Worm (Caenorhabditis elegans) whole organism, L1 larva: ENCODE measurements around the gene lmtr-3.
A peak's percentile ranks its signal among the peaks of the same experiment; 100 is the strongest.

Source experiments
- F16B12.6 ChIP-seq: fragments of 150-350 bp; optimal IDR thresholded peaks from 2 replicates; lab custom pipeline; 2014; ENCODE audit warnings: missing biosample characterization, missing genetic modification characterization
- Y116A8C.19 ChIP-seq: sonication (generic microtip); optimal IDR thresholded peaks from 2 replicates; lab custom pipeline; 2016; ENCODE audit warnings: missing compliant biosample characterization, missing genetic modification characterization, borderline replicate concordance
- aha-1 ChIP-seq: fragments of 150-350 bp; optimal IDR thresholded peaks from 2 replicates; lab custom pipeline; 2014; ENCODE audit warnings: missing biosample characterization, missing genetic modification characterization
- alr-1 ChIP-seq: fragments of 200-800 bp; sonication (Bioruptor generic); optimal IDR thresholded peaks from 2 replicates; lab custom pipeline; 2018; ENCODE audit warnings: borderline replicate concordance, mild to moderate bottlenecking, missing genetic modification characterization, missing compliant biosample characterization
- blmp-1 ChIP-seq: fragments of 150-350 bp; optimal IDR thresholded peaks from 2 replicates; lab custom pipeline; 2014; ENCODE audit warnings: missing biosample characterization, missing genetic modification characterization
- ceh-63 ChIP-seq: fragments of 200-800 bp; sonication (Bioruptor generic); optimal IDR thresholded peaks from 2 replicates; lab custom pipeline; 2018; ENCODE audit warnings: mild to moderate bottlenecking, missing genetic modification characterization, missing compliant biosample characterization
- ceh-90 ChIP-seq: sonication (generic microtip); optimal IDR thresholded peaks from 2 replicates; lab custom pipeline; 2016; ENCODE audit warnings: missing genetic modification characterization, missing compliant biosample characterization
- ces-1 ChIP-seq: fragments of 150-350 bp; optimal IDR thresholded peaks from 2 replicates; lab custom pipeline; 2014; ENCODE audit warnings: missing biosample characterization, missing genetic modification reagents, missing genetic modification characterization
- dpl-1 ChIP-seq, 3 experiments: fragments of 150-350 bp in 2 of 3; sonication (generic microtip) in 1 of 3; optimal IDR thresholded peaks; 2 replicates each; lab custom pipeline; 2014 to 2017; ENCODE audit warnings: missing biosample characterization in 3 of 3, missing genetic modification characterization in 3 of 3, missing genetic modification reagents in 3 of 3
- efl-1 ChIP-seq, 4 experiments: fragments of 150-350 bp; optimal IDR thresholded peaks in 3 of 4; peaks in 1 of 4; 1 replicate in 1 of 4; 2 replicates in 3 of 4; lab custom pipeline; 2014; ENCODE audit warnings: missing biosample characterization in 2 of 4, missing genetic modification characterization in 2 of 4, missing genetic modification reagents in 2 of 4
- efl-3 ChIP-seq: fragments of 200-800 bp; sonication (Bioruptor generic); optimal IDR thresholded peaks from 2 replicates; lab custom pipeline; 2018; ENCODE audit warnings: mild to moderate bottlenecking, missing genetic modification characterization, missing compliant biosample characterization
- egl-13 ChIP-seq: sonication (generic microtip); optimal IDR thresholded peaks from 2 replicates; lab custom pipeline; 2016; ENCODE audit warnings: missing genotype, missing genetic modification reagents, missing genetic modification characterization, missing compliant biosample characterization
- ets-5 ChIP-seq: fragments of 200-800 bp; sonication (Bioruptor generic); IDR thresholded peaks from 2 replicates; pipeline ENCODE4 v1.3.6; 2022; ENCODE audit warnings: missing genetic modification characterization, missing compliant biosample characterization
- fkh-10 ChIP-seq: sonication (generic microtip); optimal IDR thresholded peaks from 2 replicates; lab custom pipeline; 2017; ENCODE audit warnings: missing biosample characterization, missing genetic modification reagents, missing genetic modification characterization
- grh-1 ChIP-seq: fragments of 200-800 bp; sonication (Bioruptor generic); IDR thresholded peaks from 2 replicates; pipeline ENCODE4 v1.3.6; 2022; ENCODE audit warnings: missing genetic modification reagents, missing genetic modification characterization, missing compliant biosample characterization
- hlh-17 ChIP-seq: fragments of 200-800 bp; sonication (Bioruptor generic); optimal IDR thresholded peaks from 2 replicates; lab custom pipeline; 2018; ENCODE audit warnings: missing genetic modification characterization, mild to moderate bottlenecking, missing compliant biosample characterization, moderate library complexity, borderline replicate concordance
- hpl-2 ChIP-seq: fragments of 150-350 bp; optimal IDR thresholded peaks from 2 replicates; lab custom pipeline; 2014; ENCODE audit warnings: missing biosample characterization, missing genetic modification reagents, missing genetic modification characterization
- irx-1 ChIP-seq: sonication (generic microtip); optimal IDR thresholded peaks from 2 replicates; lab custom pipeline; 2016; ENCODE audit warnings: missing genetic modification characterization, missing compliant biosample characterization
- isw-1 ChIP-seq: fragments of 200-800 bp; sonication (Bioruptor generic); IDR thresholded peaks from 2 replicates; pipeline ENCODE4 v1.3.6; 2022; ENCODE audit warnings: missing genetic modification characterization, missing compliant biosample characterization
- jun-1 ChIP-seq: fragments of 150-350 bp; optimal IDR thresholded peaks from 2 replicates; lab custom pipeline; 2014; ENCODE audit warnings: missing biosample characterization, missing genetic modification reagents, missing genetic modification characterization
- lin-13 ChIP-seq: fragments of 150-350 bp; optimal IDR thresholded peaks from 2 replicates; lab custom pipeline; 2014; ENCODE audit warnings: missing biosample characterization, missing genetic modification reagents, missing genetic modification characterization
- lin-14 ChIP-seq: fragments of 200-800 bp; sonication (Bioruptor generic); optimal IDR thresholded peaks from 2 replicates; lab custom pipeline; 2018; ENCODE audit warnings: mild to moderate bottlenecking, missing genetic modification characterization, moderate library complexity, missing compliant biosample characterization
- lin-15B ChIP-seq: fragments of 150-350 bp; sonication (generic microtip); optimal IDR thresholded peaks from 3 replicates; lab custom pipeline; 2014; ENCODE audit warnings: missing biosample characterization, missing genetic modification characterization
- lin-35 ChIP-seq, 2 experiments: fragments of 150-350 bp; optimal IDR thresholded peaks; 2 replicates each; lab custom pipeline; 2014; ENCODE audit warnings: missing biosample characterization in 2 of 2, missing genetic modification characterization in 2 of 2, missing genetic modification reagents in 2 of 2
- lin-39 ChIP-seq: fragments of 150-350 bp; optimal IDR thresholded peaks from 2 replicates; lab custom pipeline; 2014; ENCODE audit warnings: missing biosample characterization, missing genetic modification reagents, missing genetic modification characterization
- mab-9 ChIP-seq: fragments of 200-800 bp; sonication (Bioruptor generic); IDR thresholded peaks from 2 replicates; pipeline ENCODE4 v1.3.6; 2022; ENCODE audit warnings: missing genetic modification reagents, missing genetic modification characterization, missing compliant biosample characterization
- mdl-1 ChIP-seq, 2 experiments: fragments of 150-350 bp; optimal IDR thresholded peaks; 2 replicates each; lab custom pipeline; 2014 to 2017; ENCODE audit warnings: missing biosample characterization in 2 of 2, missing genetic modification characterization in 2 of 2, inconsistent platforms in 1 of 2
- mef-2 ChIP-seq: fragments of 150-350 bp; optimal IDR thresholded peaks from 2 replicates; lab custom pipeline; 2014; ENCODE audit warnings: missing biosample characterization, missing genetic modification characterization
- mep-1 ChIP-seq: fragments of 150-350 bp; optimal IDR thresholded peaks from 2 replicates; lab custom pipeline; 2014; ENCODE audit warnings: missing biosample characterization, missing genetic modification characterization
- nhr-11 ChIP-seq: fragments of 150-350 bp; optimal IDR thresholded peaks from 2 replicates; lab custom pipeline; 2014; ENCODE audit warnings: missing biosample characterization, missing genetic modification characterization
- nhr-12 ChIP-seq: sonication (generic microtip); optimal IDR thresholded peaks from 2 replicates; lab custom pipeline; 2017; ENCODE audit warnings: missing biosample characterization, missing genetic modification characterization
- nhr-19 ChIP-seq: fragments of 200-800 bp; sonication (Bioruptor generic); conservative IDR thresholded peaks from 2 replicates; pipeline ENCODE4 v1.3.6; 2022; ENCODE audit warnings: missing genetic modification characterization, missing compliant biosample characterization
- nhr-20 ChIP-seq: sonication (generic microtip); optimal IDR thresholded peaks from 2 replicates; lab custom pipeline; 2016; ENCODE audit warnings: mild to moderate bottlenecking, missing genetic modification characterization, missing compliant biosample characterization
- nhr-47 ChIP-seq: sonication (generic microtip); optimal IDR thresholded peaks from 2 replicates; lab custom pipeline; 2016; ENCODE audit warnings: mild to moderate bottlenecking, missing genetic modification characterization, moderate library complexity, missing compliant biosample characterization
- nhr-76 ChIP-seq: sonication (generic microtip); optimal IDR thresholded peaks from 2 replicates; lab custom pipeline; 2017; ENCODE audit warnings: missing biosample characterization, missing genetic modification characterization
- nhr-77 ChIP-seq: fragments of 150-350 bp; optimal IDR thresholded peaks from 2 replicates; lab custom pipeline; 2014; ENCODE audit warnings: missing biosample characterization, missing genetic modification characterization
- nhr-84 ChIP-seq: sonication (generic microtip); optimal IDR thresholded peaks from 2 replicates; lab custom pipeline; 2017; ENCODE audit warnings: missing biosample characterization, missing genetic modification characterization
- nhr-90 ChIP-seq: sonication (generic microtip); optimal IDR thresholded peaks from 2 replicates; lab custom pipeline; 2016; ENCODE audit warnings: mild to moderate bottlenecking, missing genetic modification characterization, missing compliant biosample characterization; ENCODE audit not compliant: poor library complexity
- pqm-1 ChIP-seq: sonication (generic microtip); optimal IDR thresholded peaks from 3 replicates; lab custom pipeline; 2017; ENCODE audit warnings: missing biosample characterization, missing genetic modification characterization
- rnt-1 ChIP-seq: sonication (generic microtip); optimal IDR thresholded peaks from 2 replicates; lab custom pipeline; 2016; ENCODE audit warnings: mild to moderate bottlenecking, missing genetic modification characterization, moderate library complexity, missing compliant biosample characterization
- snpc-4 ChIP-seq: fragments of 150-350 bp; optimal IDR thresholded peaks from 2 replicates; lab custom pipeline; 2014; ENCODE audit warnings: missing biosample characterization, missing genetic modification characterization
- snu-23 ChIP-seq: sonication (generic microtip); optimal IDR thresholded peaks from 2 replicates; lab custom pipeline; 2016; ENCODE audit warnings: missing genetic modification characterization, missing compliant biosample characterization
- sup-37 ChIP-seq: fragments of 200-800 bp; sonication (Bioruptor generic); optimal IDR thresholded peaks from 2 replicates; lab custom pipeline; 2018; ENCODE audit warnings: mild to moderate bottlenecking, missing genetic modification characterization, missing compliant biosample characterization
- tlp-1 ChIP-seq: fragments of 150-350 bp; optimal IDR thresholded peaks from 2 replicates; lab custom pipeline; 2014; ENCODE audit warnings: missing biosample characterization, missing genetic modification characterization
- unc-30 ChIP-seq: sonication (generic microtip); optimal IDR thresholded peaks from 2 replicates; lab custom pipeline; 2017; ENCODE audit warnings: missing biosample characterization, missing genetic modification characterization
- unc-62 ChIP-seq: fragments of 150-350 bp; optimal IDR thresholded peaks from 2 replicates; lab custom pipeline; 2014; ENCODE audit warnings: missing biosample characterization, missing genetic modification reagents, missing genetic modification characterization
- unc-86 ChIP-seq: sonication (generic microtip); optimal IDR thresholded peaks from 2 replicates; lab custom pipeline; 2016; ENCODE audit warnings: missing genetic modification characterization, missing compliant biosample characterization
- zag-1 ChIP-seq: fragments of 150-350 bp; optimal IDR thresholded peaks from 2 replicates; lab custom pipeline; 2014; ENCODE audit warnings: missing biosample characterization, missing genetic modification characterization
- ztf-4 ChIP-seq: fragments of 150-350 bp; optimal IDR thresholded peaks from 2 replicates; lab custom pipeline; 2014; ENCODE audit warnings: missing biosample characterization, missing genetic modification characterization

lmtr-3 gene

DNA sequence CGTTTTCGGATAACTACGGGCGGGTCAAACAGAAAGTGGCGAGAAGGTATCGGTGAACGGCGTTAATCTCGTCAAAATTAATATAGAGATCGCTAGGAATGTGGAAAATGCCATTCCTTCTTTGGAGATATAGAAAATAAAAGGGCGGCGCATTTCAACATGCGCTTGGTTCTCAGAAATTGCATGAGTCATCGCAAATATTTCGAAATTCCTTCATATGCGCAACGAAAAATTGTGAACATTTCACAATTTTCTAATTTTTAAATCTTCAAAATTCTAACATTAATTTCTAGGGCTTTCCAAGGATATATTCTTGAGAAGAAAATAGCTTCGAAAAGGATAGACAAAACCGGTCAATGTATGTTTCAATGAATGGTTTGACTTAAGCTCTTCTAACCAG lies 45.1 kb upstream of the lmtr-3 start:
- TF ChIP-seq jun-1, result peak; percentile 66
- no peak for TF ChIP-seq ceh-90 (tag; lab: Kevin White, UChicago)

DNA sequence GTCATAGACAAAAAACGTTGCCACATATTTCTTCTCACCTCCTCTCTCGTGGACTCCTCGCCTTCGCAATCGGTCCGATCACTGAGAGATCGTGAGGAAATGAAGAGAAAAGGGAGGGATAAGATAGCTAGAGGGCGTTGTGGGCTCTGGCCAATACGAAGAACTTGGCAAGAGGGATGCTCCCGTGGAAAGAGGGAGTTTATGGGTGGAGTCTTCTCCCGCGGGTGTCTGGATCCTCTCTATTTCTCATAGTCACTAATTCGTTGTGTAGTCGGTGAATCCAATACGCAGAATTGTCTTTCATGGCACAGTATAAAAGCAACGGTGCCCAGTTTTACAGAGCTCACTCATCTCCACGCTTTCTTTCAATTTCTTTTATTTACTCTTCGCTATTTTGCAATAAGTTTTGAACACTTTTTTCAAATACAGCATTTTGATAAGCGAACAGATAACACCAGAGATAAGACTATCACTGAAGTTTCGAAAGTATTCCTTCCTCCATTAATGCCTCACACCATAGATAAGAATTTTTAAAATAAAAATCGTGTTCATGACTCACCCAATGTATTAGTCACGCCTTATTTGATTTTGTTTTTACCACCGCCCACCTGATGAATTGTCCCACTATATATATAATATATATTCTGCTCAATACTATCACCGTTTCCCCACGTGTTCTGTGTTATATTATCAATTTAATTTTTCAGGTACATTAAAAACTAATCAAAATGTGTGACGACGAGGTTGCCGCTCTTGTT lies 43.5 kb upstream of the lmtr-3 start, which contains the start of gene act-1:
Gene act-1 (plus strand): TSS at position 708 of the 758 bp plus-strand sequence.
- no peak for TF ChIP-seq ceh-90 (tag; lab: Kevin White, UChicago)
- no peak for TF ChIP-seq isw-1
- TF ChIP-seq nhr-76 (tag; lab: Kevin White, UChicago), result no peak
- no peak for TF ChIP-seq sup-37 (GFP tag; lab: Kevin White, UChicago)
- peak; percentile 21 for TF ChIP-seq nhr-47 (tag; lab: Kevin White, UChicago)
- peak; percentile 65 for TF ChIP-seq pqm-1 (tag; lab: Kevin White, UChicago)
- TF ChIP-seq mep-1 (tag; lab: Kevin White, UChicago), result no peak
- TF ChIP-seq hlh-17, result no peak
- TF ChIP-seq dpl-1 (GFP tag; optimal IDR thresholded peaks at IDR 0.05; lab: Kevin White, UChicago), result no peak
- TF ChIP-seq ceh-63 (GFP tag; lab: Kevin White, UChicago), result no peak
- no peak for TF ChIP-seq zag-1
- TF ChIP-seq rnt-1, result peak; percentile 77
- TF ChIP-seq nhr-77 (tag; lab: Kevin White, UChicago), result peak; percentile 50
- peak; percentile 67 for TF ChIP-seq lin-14 (GFP tag; lab: Kevin White, UChicago)
- peak; percentile 38 for TF ChIP-seq snu-23 (GFP tag; lab: Kevin White, UChicago)
- peak in 1 of 2 experiments; percentile 18 for TF ChIP-seq efl-1 (optimal IDR thresholded peaks at IDR 0.05; lab: Kevin White, UChicago)
- TF ChIP-seq efl-1 (GFP tag; optimal IDR thresholded peaks at IDR 0.05 in 1 of 2; lab: Kevin White, UChicago), result peak in 1 of 2 experiments; percentile 71
- TF ChIP-seq nhr-11, result peak; percentile 61
- no peak for TF ChIP-seq unc-86 (tag; lab: Kevin White, UChicago)
- TF ChIP-seq nhr-84 (tag; lab: Kevin White, UChicago), result no peak
- TF ChIP-seq fkh-10 (GFP tag; lab: Kevin White, UChicago), result no peak
- TF ChIP-seq lin-15B, result no peak
- no peak for TF ChIP-seq blmp-1 (tag; lab: Kevin White, UChicago)
- peak; percentile 79 for TF ChIP-seq nhr-19 (GFP tag; lab: Robert Waterston, UW)
- peak; percentile 55 for TF ChIP-seq nhr-20 (tag; lab: Kevin White, UChicago)
- no peak for TF ChIP-seq efl-3 (GFP tag; lab: Kevin White, UChicago)
- peak; percentile 75 for TF ChIP-seq tlp-1 (tag; lab: Kevin White, UChicago)
- TF ChIP-seq mdl-1 (tag; optimal IDR thresholded peaks at IDR 0.05; lab: Kevin White, UChicago), result peak in 1 of 2 experiments; percentile 12
- TF ChIP-seq egl-13, result no peak
- TF ChIP-seq lin-39 (tag; lab: Kevin White, UChicago), result no peak
- no peak for TF ChIP-seq jun-1
- no peak for TF ChIP-seq F16B12.6 (tag; lab: Kevin White, UChicago)
- TF ChIP-seq grh-1 (GFP tag; lab: Robert Waterston, UW), result no peak
- TF ChIP-seq aha-1 (tag; lab: Kevin White, UChicago), result no peak
- no peak for TF ChIP-seq nhr-12 (tag; lab: Kevin White, UChicago)
- no peak for TF ChIP-seq ets-5 (GFP tag; lab: Robert Waterston, UW)
- TF ChIP-seq alr-1 (tag; lab: Kevin White, UChicago), result no peak
- TF ChIP-seq irx-1 (tag; lab: Kevin White, UChicago), result no peak
- no peak for TF ChIP-seq hpl-2 (GFP tag; lab: Kevin White, UChicago)
- TF ChIP-seq nhr-90 (tag; lab: Kevin White, UChicago), result no peak
- TF ChIP-seq lin-13 (GFP tag; lab: Kevin White, UChicago), result no peak
- no peak for TF ChIP-seq ces-1 (GFP tag; lab: Kevin White, UChicago)
- no peak for TF ChIP-seq unc-30 (tag; lab: Kevin White, UChicago)
- no peak for TF ChIP-seq Y116A8C.19
- TF ChIP-seq mab-9, result no peak
- no peak for TF ChIP-seq snpc-4 (tag; lab: Kevin White, UChicago)
- no peak for TF ChIP-seq ztf-4 (tag; lab: Kevin White, UChicago)
- TF ChIP-seq mef-2, result no peak
- peak in 1 of 2 experiments; percentile 3 for TF ChIP-seq lin-35 (GFP tag; optimal IDR thresholded peaks at IDR 0.05; lab: Kevin White, UChicago)
- no peak for TF ChIP-seq unc-62 (GFP tag; lab: Kevin White, UChicago)
